Worm (Caenorhabditis elegans): ENCODE data around the gene cogc-8.

DNA sequence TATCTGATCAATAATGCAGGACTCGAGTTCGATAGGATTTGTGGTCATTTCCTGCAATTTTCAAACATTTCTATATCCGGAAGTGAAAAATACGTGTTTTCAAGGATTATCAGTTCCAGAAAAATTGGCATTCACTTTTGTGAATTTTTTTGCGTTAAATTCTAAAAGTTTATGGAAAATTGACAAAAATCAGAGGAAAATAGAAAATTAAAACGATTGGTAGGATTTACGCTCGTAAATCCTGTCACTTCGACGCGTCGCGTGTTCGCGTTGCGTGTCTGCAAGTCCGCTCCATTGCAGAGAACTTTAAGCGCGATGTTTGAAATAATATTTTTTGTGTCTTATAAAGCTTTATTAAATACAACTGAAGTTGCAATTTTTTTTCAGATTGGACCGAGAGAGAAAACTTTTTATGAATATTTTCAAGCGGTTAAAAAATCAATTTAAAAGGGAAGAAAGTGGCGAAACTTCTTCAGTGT is 15.2 kb downstream of the cogc-8 start, which contains the start of gene rcat-1:
- TF ChIP-seq flt-1 (GFP tag; IDR thresholded peaks at IDR 0.05): peak; percentile 69
- no peak for TF ChIP-seq T22C8.4 (GFP tag; IDR thresholded peaks at IDR 0.05)
- TF ChIP-seq med-1 (GFP tag; optimal IDR thresholded peaks at IDR 0.05; ENCODE audit: insufficient read depth): no peak
- TF ChIP-seq cog-1 (tag; optimal IDR thresholded peaks at IDR 0.05): peak; percentile 63
- no peak for TF ChIP-seq ref-1 (GFP tag; conservative IDR thresholded peaks at IDR 0.05)
- no peak for TF ChIP-seq klf-2 (GFP tag; conservative IDR thresholded peaks at IDR 0.05)
- TF ChIP-seq ztf-29 (GFP tag; IDR thresholded peaks at IDR 0.05): no peak
- TF ChIP-seq ztf-23 (GFP tag; IDR thresholded peaks at IDR 0.05): peak; percentile 51; the same call in 1 of the 2 replicates
- no peak for TF ChIP-seq tab-1 (GFP tag; IDR thresholded peaks at IDR 0.05)

All from whole organism, midembryonic.